Fruit fly (Drosophila melanogaster) whole organism, prepupa: ENCODE measurements around the gene CG32755.

ENCODE experiments used
- CG1621 ChIP-seq: fragments of 200-800 bp; sonication (Bioruptor generic); optimal IDR thresholded peaks from 3 replicates; lab custom pipeline; 2018; ENCODE audit warnings: missing biosample characterization, mild to moderate bottlenecking, missing genetic modification characterization
- Ets21C ChIP-seq: fragments of 200-800 bp; sonication (Bioruptor generic); optimal IDR thresholded peaks from 3 replicates; lab custom pipeline; 2016; ENCODE audit warnings: missing biosample characterization, missing genetic modification characterization

- peak; percentile 13 for TF ChIP-seq Ets21C (GFP tag; lab: Kevin White, UChicago)
- no peak for TF ChIP-seq CG1621 (tag; lab: Kevin White, UChicago)
These were observed 34.1 kb upstream of the CG32755 start for dm6 chrX:5915752-5916493.
